Worm (Caenorhabditis elegans): Measurements from ENCODE around the gene F01G4.6.
A peak's percentile ranks its signal among the peaks of the same experiment; 100 is the strongest.
"Not testable (repeated sequence)": the region's sequence is repeated elsewhere in the genome, so short reads cannot be mapped to it uniquely, and the experiment has no call there.

Gene F01G4.6

DNA sequence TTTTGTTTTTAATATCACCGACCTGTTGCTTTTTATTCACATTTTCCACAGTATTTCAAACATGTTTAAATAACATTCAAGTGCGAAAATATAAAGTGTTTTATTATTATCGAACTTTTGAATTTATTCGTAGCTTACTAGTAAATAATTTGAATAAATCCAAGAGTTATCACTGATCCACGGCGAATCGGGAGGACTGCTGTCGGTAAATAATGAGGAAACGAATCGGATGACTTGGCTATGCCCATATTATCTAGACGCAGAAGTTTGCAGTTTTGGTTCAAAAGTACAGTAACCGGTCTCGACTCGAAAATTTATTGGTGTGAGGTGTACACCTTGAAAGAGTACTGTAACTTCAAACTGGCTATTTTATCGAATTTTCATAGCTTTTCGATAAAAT, 7.2 kb upstream of the F01G4.6 start:
- TF ChIP-seq efl-3 (GFP tag; optimal IDR thresholded peaks at IDR 0.05) (no peak), lin-15B (tag; optimal IDR thresholded peaks at IDR 0.05) (no peak), pax-3 (tag; optimal IDR thresholded peaks at IDR 0.05) (no peak), rnt-1 (tag; optimal IDR thresholded peaks at IDR 0.05) (no peak), sox-4 (tag; optimal IDR thresholded peaks at IDR 0.05) (no peak), nhr-12 (tag; optimal IDR thresholded peaks at IDR 0.05) (no peak), C04F5.9 (tag; optimal IDR thresholded peaks at IDR 0.05) (no peak)

DNA sequence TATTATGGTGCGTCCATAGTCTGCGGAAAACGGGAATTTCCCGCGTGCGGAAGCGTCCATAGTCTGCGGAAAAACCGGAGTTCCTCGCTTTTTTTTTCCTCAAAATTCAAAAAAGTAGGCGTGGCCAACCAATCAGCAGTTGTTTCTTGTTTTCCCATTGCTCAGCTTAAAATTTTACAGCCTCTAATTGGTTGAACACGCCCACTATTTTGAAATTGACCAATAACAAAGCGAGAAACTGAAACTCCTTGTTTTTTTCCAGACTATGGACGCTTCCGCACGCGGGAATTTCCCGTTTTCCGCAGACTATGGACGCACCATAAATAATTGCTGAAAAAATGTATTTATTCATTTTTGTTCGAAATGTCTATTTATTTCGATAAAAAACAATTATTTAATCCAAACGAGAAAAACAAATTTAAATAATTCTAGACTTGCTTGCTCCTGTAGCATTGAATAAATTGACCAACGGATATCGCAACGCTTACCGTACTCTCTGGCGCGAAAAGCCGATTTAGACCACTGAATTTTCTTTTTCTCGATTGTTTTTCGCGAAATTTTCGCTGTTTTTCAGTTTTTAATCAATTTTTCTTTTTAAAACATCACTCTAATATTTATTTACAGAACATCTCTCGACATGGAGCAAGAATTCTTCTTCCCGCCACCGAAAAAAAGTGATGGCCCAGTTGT, 5.3 kb upstream of the F01G4.6 start, which contains the start of gene C08F8.3:
Gene C08F8.3 (plus strand): TSS at position 620 of the 690 bp plus-strand sequence.
- not testable (repeated sequence) for TF ChIP-seq mep-1 (tag; optimal IDR thresholded peaks at IDR 0.05); lin-35 (GFP tag; optimal IDR thresholded peaks at IDR 0.05); egl-27 (tag; optimal IDR thresholded peaks at IDR 0.05)

DNA sequence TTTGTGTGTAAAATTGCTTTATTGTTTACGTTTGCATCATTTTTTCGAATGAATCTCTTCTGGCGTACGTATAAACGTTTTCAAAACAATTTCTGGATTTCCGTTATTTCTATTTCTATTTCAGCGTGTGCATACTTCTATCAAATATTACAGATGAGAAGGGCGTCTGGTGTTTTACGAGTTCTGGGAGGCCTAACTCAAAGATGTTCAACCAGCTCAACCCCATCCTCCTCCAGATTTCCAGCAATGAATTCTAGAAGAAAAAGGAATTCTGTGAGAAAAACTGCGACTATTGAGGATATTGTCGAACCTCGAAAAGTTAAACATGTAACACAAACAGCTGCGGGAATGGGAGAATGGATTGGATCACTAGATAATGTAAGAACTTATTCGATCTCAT, 1.5 kb upstream of the F01G4.6 start, which contains the start of gene C08F8.2:
Gene C08F8.2 (plus strand): TSS at position 154 of the 400 bp plus-strand sequence.
- peak; percentile 67 for TF ChIP-seq ama-1 (optimal IDR thresholded peaks at IDR 0.05)
- no peak for TF ChIP-seq nhr-237 (tag; optimal IDR thresholded peaks at IDR 0.05)
- peak; percentile 13 for TF ChIP-seq ztf-4 (tag; optimal IDR thresholded peaks at IDR 0.05)
- TF ChIP-seq pax-3 (tag; optimal IDR thresholded peaks at IDR 0.05) = no peak
- TF ChIP-seq swsn-7 (tag; optimal IDR thresholded peaks at IDR 0.05) = no peak
- TF ChIP-seq nhr-19 (GFP tag; conservative IDR thresholded peaks at IDR 0.05) = peak; percentile 30; the same call in 1 of the 2 replicates

DNA sequence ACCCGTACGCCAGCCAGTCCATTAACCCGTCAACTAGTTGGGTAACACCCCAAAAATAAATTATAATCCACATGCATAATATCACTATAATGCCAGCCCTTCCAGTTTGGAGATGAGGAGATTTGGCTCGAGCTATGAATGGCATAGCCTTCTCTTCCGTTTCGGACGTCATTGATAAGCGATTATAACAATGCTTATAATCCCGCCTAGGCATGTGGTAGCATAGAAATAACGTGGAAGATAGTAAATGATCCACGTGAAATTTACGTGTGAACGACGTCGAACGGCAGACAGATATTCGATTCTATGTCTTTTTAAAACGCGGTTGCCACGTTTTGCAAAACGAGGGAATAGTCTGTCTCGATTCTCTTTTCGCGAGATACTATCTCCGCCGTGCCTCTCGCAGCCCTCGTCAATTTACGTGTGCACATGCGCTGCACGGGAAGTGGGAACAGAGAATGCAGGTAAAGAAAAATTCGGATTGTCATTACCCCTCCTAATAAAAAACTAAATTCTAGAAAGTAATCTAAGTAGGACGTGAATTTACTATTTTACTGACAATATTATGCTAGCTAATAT, 427 bp downstream of the F01G4.6 start:
- no peak for TF ChIP-seq jun-1 (tag; optimal IDR thresholded peaks at IDR 0.05)
- TF ChIP-seq mdl-1 (tag; optimal IDR thresholded peaks at IDR 0.05) = no peak
- TF ChIP-seq unc-98 (GFP tag; IDR thresholded peaks at IDR 0.05) = no peak
- TF ChIP-seq ztf-11 (tag; optimal IDR thresholded peaks at IDR 0.05) = no peak
- TF ChIP-seq nhr-20 (tag; optimal IDR thresholded peaks at IDR 0.05) = no peak
- no peak for TF ChIP-seq Y116A8C.19 (tag; optimal IDR thresholded peaks at IDR 0.05; ENCODE audit: borderline replicate concordance)
- no peak for TF ChIP-seq unc-130 (tag; optimal IDR thresholded peaks at IDR 0.05)
- peak; percentile 55 for TF ChIP-seq lin-14 (GFP tag; optimal IDR thresholded peaks at IDR 0.05)
- TF ChIP-seq nhr-90 (tag; optimal IDR thresholded peaks at IDR 0.05; ENCODE audit: poor library complexity) = no peak
- peak; percentile 68 for TF ChIP-seq pax-3 (tag; optimal IDR thresholded peaks at IDR 0.05)
- TF ChIP-seq ama-1 (optimal IDR thresholded peaks at IDR 0.05) = no peak
- TF ChIP-seq fkh-4 (tag; optimal IDR thresholded peaks at IDR 0.05; ENCODE audit: borderline replicate concordance) = peak; percentile 2
- TF ChIP-seq nhr-237 (tag; optimal IDR thresholded peaks at IDR 0.05) = no peak
- no peak for TF ChIP-seq mef-2 (tag; optimal IDR thresholded peaks at IDR 0.05)
- no peak for TF ChIP-seq lin-15B (tag; optimal IDR thresholded peaks at IDR 0.05)
- no peak for TF ChIP-seq xbp-1 (tag; optimal IDR thresholded peaks at IDR 0.05)
- TF ChIP-seq unc-30 (tag; optimal IDR thresholded peaks at IDR 0.05) = no peak
- TF ChIP-seq elt-3 (tag; optimal IDR thresholded peaks at IDR 0.05) = peak in 1 of 6 experiments; percentile 8
- TF ChIP-seq grh-1 (GFP tag; IDR thresholded peaks at IDR 0.05) = no peak
- TF ChIP-seq F16B12.6 (tag; optimal IDR thresholded peaks at IDR 0.05) = peak; percentile 8
- TF ChIP-seq C34B4.2 (tag; optimal IDR thresholded peaks at IDR 0.05) = no peak
- no peak for TF ChIP-seq mab-9 (GFP tag; IDR thresholded peaks at IDR 0.05)
- no peak for TF ChIP-seq pqm-1 (tag; optimal IDR thresholded peaks at IDR 0.05)
- no peak for TF ChIP-seq C16A3.4 (tag; optimal IDR thresholded peaks at IDR 0.05)
- TF ChIP-seq ceh-82 (tag; optimal IDR thresholded peaks at IDR 0.05) = peak in 1 of 3 experiments; percentile 0
- TF ChIP-seq sox-4 (tag; optimal IDR thresholded peaks at IDR 0.05) = no peak
- no peak for TF ChIP-seq ets-5 (GFP tag; IDR thresholded peaks at IDR 0.05)
- no peak for TF ChIP-seq dpl-1 (GFP tag; optimal IDR thresholded peaks at IDR 0.05)
- TF ChIP-seq lin-13 (GFP tag; optimal IDR thresholded peaks at IDR 0.05) = no peak
- no peak for TF ChIP-seq swsn-7 (tag; optimal IDR thresholded peaks at IDR 0.05)
- no peak for TF ChIP-seq isw-1 (GFP tag; IDR thresholded peaks at IDR 0.05)
- peak; percentile 36 for TF ChIP-seq rnt-1 (tag; optimal IDR thresholded peaks at IDR 0.05)
- no peak for TF ChIP-seq nhr-12 (tag; optimal IDR thresholded peaks at IDR 0.05)
- peak in 1 of 2 experiments; percentile 23 for TF ChIP-seq lin-35 (GFP tag; optimal IDR thresholded peaks at IDR 0.05)
- TF ChIP-seq elt-2 (tag; optimal IDR thresholded peaks at IDR 0.05) = no peak
- TF ChIP-seq nhr-76 (tag; optimal IDR thresholded peaks at IDR 0.05) = no peak
- no peak for TF ChIP-seq hlh-17 (GFP tag; optimal IDR thresholded peaks at IDR 0.05; ENCODE audit: borderline replicate concordance)

Data from whole organism, L1 larva.